Worm (Caenorhabditis elegans): ENCODE measurements around the gene mlc-6.

ce11 chrX:14243345-14243961 lies 3.0 kb downstream of the mlc-6 start, which contains the start of gene K04C1.3:
- TF ChIP-seq dmd-4 (tag; optimal IDR thresholded peaks at IDR 0.05; ENCODE audit: borderline replicate concordance) (no peak), ama-1 (optimal IDR thresholded peaks at IDR 0.05) (no peak), ceh-45 (GFP tag; IDR thresholded peaks at IDR 0.05) (no peak), ets-4 (tag; optimal IDR thresholded peaks at IDR 0.05) (no peak), fkh-10 (GFP tag; optimal IDR thresholded peaks at IDR 0.05) (no peak), hlh-15 (tag; optimal IDR thresholded peaks at IDR 0.05) (no peak)

Measured in whole organism, late embryonic.